Worm (Caenorhabditis elegans) whole organism, mixed stage, embryonic: ENCODE data around the gene C18H9.1.

Experiments
- blmp-1 ChIP-seq: fragments of 150-350 bp; optimal IDR thresholded peaks from 2 replicates; lab custom pipeline; 2014; ENCODE audit warnings: missing biosample characterization, missing genetic modification characterization
- cnd-1 ChIP-seq: fragments of 200-800 bp; sonication (Bioruptor generic); optimal IDR thresholded peaks from 2 replicates; lab custom pipeline; 2018; ENCODE audit warnings: mild to moderate bottlenecking, missing genetic modification characterization, missing compliant biosample characterization
- flh-1 ChIP-seq: fragments of 200-800 bp; sonication (Bioruptor generic); optimal IDR thresholded peaks from 2 replicates; lab custom pipeline; 2018; ENCODE audit warnings: mild to moderate bottlenecking, missing genetic modification characterization, moderate library complexity, missing compliant biosample characterization
- mep-1 ChIP-seq: fragments of 150-350 bp; optimal IDR thresholded peaks from 2 replicates; lab custom pipeline; 2017; ENCODE audit warnings: missing biosample characterization, missing genetic modification reagents, missing genetic modification characterization, inconsistent platforms
- nhr-12 ChIP-seq: fragments of 150-350 bp; optimal IDR thresholded peaks from 2 replicates; lab custom pipeline; 2014; ENCODE audit warnings: missing biosample characterization, missing genetic modification characterization
- nhr-237 ChIP-seq: fragments of 150-350 bp; optimal IDR thresholded peaks from 2 replicates; lab custom pipeline; 2014; ENCODE audit warnings: missing biosample characterization, missing genetic modification characterization
- nhr-28 ChIP-seq: fragments of 150-350 bp; optimal IDR thresholded peaks from 2 replicates; lab custom pipeline; 2014; ENCODE audit warnings: missing biosample characterization, missing genetic modification characterization
- nhr-76 ChIP-seq: sonication (generic microtip); optimal IDR thresholded peaks from 2 replicates; lab custom pipeline; 2017; ENCODE audit warnings: missing biosample characterization, missing genetic modification characterization
- pha-4 ChIP-seq: fragments of 150-350 bp; optimal IDR thresholded peaks from 2 replicates; lab custom pipeline; 2018; ENCODE audit warnings: missing biosample characterization, missing genetic modification reagents, missing genetic modification characterization
- snpc-4 ChIP-seq: fragments of 150-350 bp; optimal IDR thresholded peaks from 2 replicates; lab custom pipeline; 2014; ENCODE audit warnings: missing biosample characterization, missing genetic modification characterization
- sptf-1 ChIP-seq: sonication (generic microtip); optimal IDR thresholded peaks from 2 replicates; lab custom pipeline; 2017; ENCODE audit warnings: mild to moderate bottlenecking, missing genetic modification characterization, moderate library complexity, missing compliant biosample characterization
- tbx-8 ChIP-seq: fragments of 200-800 bp; sonication (Bioruptor generic); optimal IDR thresholded peaks from 2 replicates; lab custom pipeline; 2018; ENCODE audit warnings: mild to moderate bottlenecking, missing genetic modification characterization, moderate library complexity, missing compliant biosample characterization
- unc-62 ChIP-seq: fragments of 150-350 bp; optimal IDR thresholded peaks from 2 replicates; lab custom pipeline; 2014; ENCODE audit warnings: missing biosample characterization, missing genetic modification reagents, missing genetic modification characterization
- ztf-11 ChIP-seq: fragments of 150-350 bp; optimal IDR thresholded peaks from 2 replicates; lab custom pipeline; 2014; ENCODE audit warnings: missing biosample characterization, missing genetic modification characterization

- no peak for TF ChIP-seq cnd-1
- no peak for TF ChIP-seq unc-62 (GFP tag; lab: Kevin White, UChicago)
- TF ChIP-seq blmp-1 (tag; lab: Kevin White, UChicago): no peak
- TF ChIP-seq pha-4: no peak
- TF ChIP-seq sptf-1: no peak
- no peak for TF ChIP-seq ztf-11 (tag; lab: Kevin White, UChicago)
- TF ChIP-seq nhr-237 (tag; lab: Kevin White, UChicago): no peak
- TF ChIP-seq tbx-8: no peak
- TF ChIP-seq nhr-28: no peak
- no peak for TF ChIP-seq snpc-4 (tag; lab: Kevin White, UChicago)
- no peak for TF ChIP-seq nhr-76 (tag; lab: Kevin White, UChicago)
- no peak for TF ChIP-seq flh-1 (GFP tag; lab: Kevin White, UChicago)
- no peak for TF ChIP-seq nhr-12
- TF ChIP-seq mep-1: no peak
These were observed 17.8 kb downstream of the C18H9.1 start, which contains the start of the genes T14B4.5 and T14B4.20 for ce11 chrII:6716638-6717037.
